Fruit fly (Drosophila melanogaster) whole organism, embryonic: ENCODE results near the gene ato.

Experiments used
- Atf3 ChIP-seq: fragments of 200-800 bp; sonication (Bioruptor generic); optimal IDR thresholded peaks from 3 replicates; lab custom pipeline; 2016; ENCODE audit warnings: missing biosample characterization, missing genetic modification characterization
- Bgb ChIP-seq: fragments of 200-800 bp; sonication (Bioruptor generic); IDR thresholded peaks from 2 replicates; pipeline ENCODE4 v1.3.6; 2022; ENCODE audit warnings: missing biosample characterization, missing genetic modification characterization; ENCODE audit not compliant: partially characterized antibody
- Bteb2 ChIP-seq: fragments of 200-800 bp; sonication (Bioruptor generic); optimal IDR thresholded peaks from 2 replicates; lab custom pipeline; 2016; ENCODE audit warnings: missing biosample characterization, missing genetic modification characterization
- CG11085 ChIP-seq: fragments of 200-800 bp; sonication (Bioruptor generic); IDR thresholded peaks from 2 replicates; pipeline ENCODE4 v1.3.6; 2022; ENCODE audit warnings: missing biosample characterization, missing genetic modification characterization
- CG11560 ChIP-seq: fragments of 200-800 bp; sonication (Bioruptor generic); IDR thresholded peaks from 3 replicates; pipeline ENCODE4 v1.3.6; 2022; ENCODE audit warnings: missing biosample characterization, missing genetic modification characterization
- CG11696 ChIP-seq: fragments of 200-800 bp; sonication (Bioruptor generic); IDR thresholded peaks from 2 replicates; pipeline ENCODE4 v1.3.6; 2022; ENCODE audit warnings: missing biosample characterization, missing genetic modification characterization
- CG13624 ChIP-seq: fragments of 200-800 bp; sonication (Bioruptor generic); optimal IDR thresholded peaks from 2 replicates; lab custom pipeline; 2016; ENCODE audit warnings: missing biosample characterization, missing genetic modification characterization
- CG15479 ChIP-seq: fragments of 200-800 bp; sonication (Bioruptor generic); optimal IDR thresholded peaks from 3 replicates; lab custom pipeline; 2019; ENCODE audit warnings: missing biosample characterization, mild to moderate bottlenecking, missing genetic modification characterization, moderate library complexity
- CG16815 ChIP-seq: fragments of 200-800 bp; sonication (Bioruptor generic); optimal IDR thresholded peaks from 3 replicates; lab custom pipeline; 2017; ENCODE audit warnings: missing biosample characterization, mild to moderate bottlenecking, missing genetic modification characterization
- CG2199 ChIP-seq: fragments of 200-800 bp; sonication (Bioruptor generic); IDR thresholded peaks from 3 replicates; pipeline ENCODE4 v1.3.6; 2022; ENCODE audit warnings: missing biosample characterization, missing genetic modification characterization
- CG2678 ChIP-seq: fragments of 200-800 bp; sonication (Bioruptor generic); optimal IDR thresholded peaks from 3 replicates; lab custom pipeline; 2019; ENCODE audit warnings: missing biosample characterization, mild to moderate bottlenecking, missing genetic modification characterization, moderate library complexity
- CG2875 ChIP-seq: fragments of 200-800 bp; sonication (Bioruptor generic); optimal IDR thresholded peaks from 2 replicates; lab custom pipeline; 2017; ENCODE audit warnings: missing biosample characterization, mild to moderate bottlenecking, missing genetic modification characterization, missing genetic modification reagents
- CG2889 ChIP-seq: fragments of 200-800 bp; sonication (Bioruptor generic); IDR thresholded peaks from 3 replicates; pipeline ENCODE4 v1.3.6; 2022; ENCODE audit warnings: missing biosample characterization, missing genetic modification characterization
- CG30020 ChIP-seq: fragments of 200-800 bp; optimal IDR thresholded peaks from 2 replicates; lab custom pipeline; 2019; ENCODE audit warnings: missing biosample characterization, mild to moderate bottlenecking, missing genetic modification characterization, moderate library complexity
- CG3163 ChIP-seq: fragments of 200-800 bp; sonication (Bioruptor generic); optimal IDR thresholded peaks from 3 replicates; lab custom pipeline; 2016; ENCODE audit warnings: missing biosample characterization, missing genetic modification characterization
- CG34224 ChIP-seq: fragments of 200-800 bp; sonication (Bioruptor generic); IDR thresholded peaks from 3 replicates; pipeline ENCODE4 v1.3.6; 2022; ENCODE audit warnings: missing biosample characterization, missing genetic modification characterization; ENCODE audit not compliant: partially characterized antibody
- CG34422 ChIP-seq: fragments of 200-800 bp; sonication (Bioruptor generic); IDR thresholded peaks from 3 replicates; pipeline ENCODE4 v1.3.6; 2022; ENCODE audit warnings: missing biosample characterization, missing genetic modification characterization
- CG4730 ChIP-seq: fragments of 200-800 bp; sonication (Bioruptor generic); IDR thresholded peaks from 2 replicates; pipeline ENCODE4 v1.3.6; 2022; ENCODE audit warnings: missing biosample characterization, missing genetic modification characterization
- CG5245 ChIP-seq: fragments of 200-800 bp; sonication (Bioruptor generic); optimal IDR thresholded peaks from 3 replicates; lab custom pipeline; 2016; ENCODE audit warnings: missing biosample characterization, missing genetic modification characterization
- CG6683 ChIP-seq: fragments of 200-800 bp; sonication (Bioruptor generic); optimal IDR thresholded peaks from 2 replicates; lab custom pipeline; 2017; ENCODE audit warnings: missing biosample characterization, mild to moderate bottlenecking, missing genetic modification characterization, missing genetic modification reagents
- CG8478 ChIP-seq: fragments of >200 bp; optimal IDR thresholded peaks from 2 replicates; lab custom pipeline; 2018
- CrebB ChIP-seq: fragments of 200-800 bp; sonication (Bioruptor generic); optimal IDR thresholded peaks from 3 replicates; lab custom pipeline; 2018; ENCODE audit warnings: missing biosample characterization, mild to moderate bottlenecking, missing genetic modification characterization
- Doc2 ChIP-seq: fragments of 200-800 bp; sonication (Bioruptor generic); IDR thresholded peaks from 2 replicates; pipeline ENCODE4 v1.3.6; 2022; ENCODE audit warnings: missing biosample characterization, missing genetic modification characterization
- ERR ChIP-seq: fragments of 200-800 bp; sonication (Bioruptor generic); optimal IDR thresholded peaks from 2 replicates; lab custom pipeline; 2016; ENCODE audit warnings: missing biosample characterization, missing genetic modification characterization
- GATAe ChIP-seq: fragments of 200-800 bp; sonication (Bioruptor generic); conservative IDR thresholded peaks from 2 replicates; pipeline ENCODE4 v1.3.6; 2022; ENCODE audit warnings: missing biosample characterization, missing genetic modification characterization
- HLHmδ ChIP-seq: fragments of 200-800 bp; sonication (Bioruptor generic); optimal IDR thresholded peaks from 2 replicates; lab custom pipeline; 2018; ENCODE audit warnings: missing biosample characterization, mild to moderate bottlenecking, missing genetic modification characterization, moderate library complexity
- Hand ChIP-seq: fragments of 200-800 bp; sonication (Bioruptor generic); optimal IDR thresholded peaks from 2 replicates; lab custom pipeline; 2017; ENCODE audit warnings: mild to moderate bottlenecking, missing biosample characterization, missing genetic modification reagents, missing genetic modification characterization
- Hr39 ChIP-seq: fragments of >200 bp; optimal IDR thresholded peaks from 2 replicates; lab custom pipeline; 2017
- Hr78 ChIP-seq, 2 experiments: fragments of 200-800 bp in 1 of 2; fragments of >200 bp in 1 of 2; sonication (Bioruptor generic) in 1 of 2; optimal IDR thresholded peaks; 2 replicates each; lab custom pipeline; 2017 to 2019; ENCODE audit warnings: missing biosample characterization in 2 of 2, missing genetic modification characterization in 2 of 2, mild to moderate bottlenecking in 1 of 2, moderate library complexity in 1 of 2
- Lpt ChIP-seq: fragments of >200 bp; optimal IDR thresholded peaks from 2 replicates; lab custom pipeline; 2018; ENCODE audit warnings: missing biosample characterization, missing genetic modification characterization
- Max ChIP-seq: fragments of 200-800 bp; sonication (Bioruptor generic); optimal IDR thresholded peaks from 2 replicates; lab custom pipeline; 2016; ENCODE audit warnings: missing biosample characterization, mild to moderate bottlenecking, missing genetic modification characterization
- Sry-δ ChIP-seq: fragments of 200-800 bp; sonication (Bioruptor generic); optimal IDR thresholded peaks from 2 replicates; lab custom pipeline; 2016; ENCODE audit warnings: missing biosample characterization, missing genetic modification characterization
- Trl ChIP-seq, 3 experiments: fragments of >200 bp in 2 of 3; fragments of 200-800 bp in 1 of 3; sonication (Bioruptor generic) in 1 of 3; optimal IDR thresholded peaks; 2 replicates in 1 of 3; 3 replicates in 2 of 3; lab custom pipeline; 2016 to 2017; ENCODE audit warnings: missing biosample characterization in 1 of 3, missing genetic modification characterization in 1 of 3
- dm ChIP-seq: fragments of 200-800 bp; sonication (Bioruptor generic); optimal IDR thresholded peaks from 3 replicates; lab custom pipeline; 2016; ENCODE audit warnings: missing biosample characterization, missing genetic modification characterization
- ftz-f1 ChIP-seq: fragments of 200-800 bp; sonication (Bioruptor generic); optimal IDR thresholded peaks from 2 replicates; lab custom pipeline; 2016; ENCODE audit warnings: missing biosample characterization, missing genetic modification characterization
- grn ChIP-seq: fragments of 200-800 bp; sonication (Bioruptor generic); optimal IDR thresholded peaks from 3 replicates; lab custom pipeline; 2017; ENCODE audit warnings: missing biosample characterization, missing genetic modification characterization
- gsb-n ChIP-seq: fragments of 200-800 bp; sonication (Bioruptor generic); optimal IDR thresholded peaks from 3 replicates; lab custom pipeline; 2018; ENCODE audit warnings: missing biosample characterization, mild to moderate bottlenecking, missing genetic modification characterization
- h ChIP-seq: fragments of >200 bp; optimal IDR thresholded peaks from 2 replicates; lab custom pipeline; 2017
- lbe ChIP-seq: fragments of 200-800 bp; sonication (Bioruptor generic); optimal IDR thresholded peaks from 2 replicates; lab custom pipeline; 2016; ENCODE audit warnings: missing biosample characterization, mild to moderate bottlenecking, missing genetic modification characterization
- luna ChIP-seq: fragments of 200-800 bp; sonication (Bioruptor generic); optimal IDR thresholded peaks from 2 replicates; lab custom pipeline; 2016; ENCODE audit warnings: missing biosample characterization, missing genetic modification characterization
- mirr ChIP-seq: fragments of 200-800 bp; sonication (Bioruptor generic); optimal IDR thresholded peaks from 3 replicates; lab custom pipeline; 2018; ENCODE audit warnings: missing biosample characterization, mild to moderate bottlenecking, missing genetic modification characterization
- nmo ChIP-seq: fragments of 200-800 bp; sonication (Bioruptor generic); optimal IDR thresholded peaks from 2 replicates; lab custom pipeline; 2018; ENCODE audit warnings: missing biosample characterization, mild to moderate bottlenecking, missing genetic modification characterization, moderate library complexity
- row ChIP-seq: fragments of 200-800 bp; sonication (Bioruptor generic); IDR thresholded peaks from 3 replicates; pipeline ENCODE4 v1.3.6; 2022; ENCODE audit warnings: missing biosample characterization, missing genetic modification characterization
- sim ChIP-seq: fragments of 200-800 bp; sonication (Bioruptor generic); IDR thresholded peaks from 2 replicates; pipeline ENCODE4 v1.3.6; 2022; ENCODE audit warnings: missing biosample characterization, missing genetic modification characterization
- sisA ChIP-seq: fragments of 200-800 bp; sonication (Bioruptor generic); IDR thresholded peaks from 2 replicates; pipeline ENCODE4 v1.3.6; 2022; ENCODE audit warnings: missing biosample characterization, missing genetic modification characterization
- sna ChIP-seq: fragments of 200-800 bp; sonication (Bioruptor generic); IDR thresholded peaks from 2 replicates; pipeline ENCODE4 v1.3.6; 2022; ENCODE audit warnings: missing biosample characterization, missing genetic modification characterization; ENCODE audit not compliant: partially characterized antibody
- sug ChIP-seq: fragments of 200-800 bp; optimal IDR thresholded peaks from 2 replicates; lab custom pipeline; 2019; ENCODE audit warnings: missing biosample characterization, mild to moderate bottlenecking, missing genetic modification characterization, moderate library complexity
- toy ChIP-seq: fragments of 200-800 bp; sonication (Bioruptor generic); IDR thresholded peaks from 2 replicates; pipeline ENCODE4 v1.3.6; 2022; ENCODE audit warnings: missing biosample characterization, missing genetic modification characterization
- unc-4 ChIP-seq: fragments of 200-800 bp; sonication (Bioruptor generic); IDR thresholded peaks from 2 replicates; pipeline ENCODE4 v1.3.6; 2022; ENCODE audit warnings: missing biosample characterization, missing genetic modification characterization; ENCODE audit not compliant: partially characterized antibody
- usp ChIP-seq: fragments of >200 bp; optimal IDR thresholded peaks from 2 replicates; lab custom pipeline; 2017; ENCODE audit warnings: missing biosample characterization, missing genetic modification characterization
- zf30C ChIP-seq: fragments of 200-800 bp; sonication (Bioruptor generic); optimal IDR thresholded peaks from 3 replicates; lab custom pipeline; 2018; ENCODE audit warnings: missing biosample characterization, mild to moderate bottlenecking, missing genetic modification characterization

Gene ato

DNA sequence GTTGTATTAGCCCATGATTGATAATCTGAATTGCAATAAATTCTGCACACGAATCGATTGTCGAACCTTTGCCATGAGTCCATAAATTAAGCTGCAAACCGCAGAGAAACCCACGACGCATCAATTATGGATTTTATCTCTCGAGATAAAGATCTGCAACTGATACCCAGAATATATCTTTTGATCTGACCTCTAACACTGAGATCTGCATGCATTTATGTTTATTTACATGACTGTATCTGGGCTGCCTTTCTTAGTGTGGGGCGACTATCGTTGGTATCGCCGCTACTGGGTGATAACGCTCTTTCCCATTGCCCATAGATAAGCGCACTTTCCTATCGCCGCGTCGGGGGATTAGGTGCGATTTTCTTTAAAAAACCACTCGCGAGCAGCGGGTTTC is 39.4 kb downstream of the ato start, which contains the start of gene Ctr1B:
TSS of gene Ctr1B (plus strand) at position 398 of the 400 bp plus-strand sequence.
- TF ChIP-seq CG16815 (GFP tag; lab: Kevin White, UChicago) (no peak), nmo (GFP tag; lab: Kevin White, UChicago) (no peak), CG2678 (tag; lab: Kevin White, UChicago) (no peak), row (GFP tag; lab: Robert Waterston, UW) (no peak), mirr (GFP tag; lab: Kevin White, UChicago) (peak; percentile 13), Hr39 (lab: Kevin White, UChicago) (no peak), Doc2 (GFP tag; lab: Robert Waterston, UW) (no peak), CG5245 (GFP tag; lab: Kevin White, UChicago) (no peak), GATAe (GFP tag; lab: Robert Waterston, UW) (peak; percentile 61), grn (peak; percentile 92), CG13624 (GFP tag; lab: Kevin White, UChicago) (no peak), Hand (GFP tag; lab: Kevin White, UChicago) (no peak), Trl (optimal IDR thresholded peaks at IDR 0.05; lab: Kevin White, UChicago) (no peak), Trl (GFP tag; optimal IDR thresholded peaks at IDR 0.05; lab: Kevin White, UChicago) (no peak), CG6683 (GFP tag; lab: Kevin White, UChicago) (no peak), CG34224 (no peak), CG11560 (tag; lab: Robert Waterston, UW) (no peak), CrebB (tag; lab: Kevin White, UChicago) (no peak), CG11696 (no peak), unc-4 (GFP tag; lab: Robert Waterston, UW) (no peak), ERR (GFP tag; lab: Kevin White, UChicago) (no peak), CG2199 (GFP tag; lab: Robert Waterston, UW) (0 out of 3 replicates have a peak, but pooled peaks have one; percentile 28), luna (GFP tag; lab: Kevin White, UChicago) (no peak), HLHmδ (GFP tag; lab: Kevin White, UChicago) (no peak), h (lab: Kevin White, UChicago) (no peak), CG11085 (no peak), CG2875 (GFP tag; lab: Kevin White, UChicago) (no peak), Bgb (GFP tag; lab: Robert Waterston, UW) (no peak), usp (GFP tag; lab: Kevin White, UChicago) (no peak), CG8478 (lab: Kevin White, UChicago) (no peak), CG4730 (GFP tag; lab: Robert Waterston, UW) (no peak), gsb-n (tag; lab: Kevin White, UChicago) (no peak), CG2889 (GFP tag; lab: Robert Waterston, UW) (no peak), toy (GFP tag; lab: Robert Waterston, UW) (no peak), sisA (GFP tag; lab: Robert Waterston, UW) (no peak), Atf3 (GFP tag; lab: Kevin White, UChicago) (no peak), Hr78 (GFP tag; optimal IDR thresholded peaks at IDR 0.05; lab: Kevin White, UChicago) (peak in 1 of 2 experiments; percentile 72), Lpt (no peak), CG30020 (tag; lab: Kevin White, UChicago) (no peak), Bteb2 (no peak), sim (GFP tag; lab: Robert Waterston, UW) (no peak), sna (GFP tag; lab: Robert Waterston, UW) (0 out of 2 replicates have a peak, but pooled peaks have one; percentile 15), Sry-δ (GFP tag; lab: Kevin White, UChicago) (no peak), ftz-f1 (GFP tag; lab: Kevin White, UChicago) (no peak), Max (GFP tag; lab: Kevin White, UChicago) (no peak), CG34422 (no peak), zf30C (GFP tag; lab: Kevin White, UChicago) (no peak), dm (GFP tag; lab: Kevin White, UChicago) (no peak), lbe (GFP tag; lab: Kevin White, UChicago) (no peak), CG15479 (GFP tag; lab: Kevin White, UChicago) (peak; percentile 46), CG3163 (GFP tag; lab: Kevin White, UChicago) (no peak), sug (tag; lab: Kevin White, UChicago) (peak; percentile 81)
